Worm (Caenorhabditis elegans) whole organism, midembryonic: ENCODE measurements around the gene srx-58.

Experiments used
- T22C8.4 ChIP-seq: fragments of 200-800 bp; sonication (Bioruptor generic); IDR thresholded peaks from 2 replicates; pipeline ENCODE4 v1.3.6; 2022; ENCODE audit warnings: missing genetic modification characterization, missing compliant biosample characterization
- flt-1 ChIP-seq: fragments of 200-800 bp; sonication (Bioruptor generic); IDR thresholded peaks from 2 replicates; pipeline ENCODE4 v1.3.6; 2022; ENCODE audit warnings: missing genetic modification characterization, missing compliant biosample characterization
- klf-2 ChIP-seq: fragments of 200-800 bp; sonication (Bioruptor generic); conservative IDR thresholded peaks from 2 replicates; pipeline ENCODE4 v1.3.6; 2022; ENCODE audit warnings: missing genetic modification reagents, missing genetic modification characterization, missing compliant biosample characterization
- ref-1 ChIP-seq: fragments of 200-800 bp; sonication (Bioruptor generic); conservative IDR thresholded peaks from 2 replicates; pipeline ENCODE4 v1.3.6; 2022; ENCODE audit warnings: missing genetic modification reagents, missing genetic modification characterization, missing compliant biosample characterization
- tab-1 ChIP-seq: fragments of 200-800 bp; sonication (Bioruptor generic); IDR thresholded peaks from 2 replicates; pipeline ENCODE4 v1.3.6; 2022; ENCODE audit warnings: missing genetic modification characterization, missing compliant biosample characterization
- ztf-23 ChIP-seq: fragments of 200-800 bp; sonication (Bioruptor generic); IDR thresholded peaks from 2 replicates; pipeline ENCODE4 v1.3.6; 2022; ENCODE audit warnings: missing genetic modification reagents, missing genetic modification characterization, missing compliant biosample characterization
- ztf-29 ChIP-seq: fragments of 200-800 bp; sonication (Bioruptor generic); IDR thresholded peaks from 2 replicates; pipeline ENCODE4 v1.3.6; 2022; ENCODE audit warnings: missing genetic modification reagents, missing genetic modification characterization, missing compliant biosample characterization

ce11 chrV:15399691-15400377 is 47.4 kb downstream of the srx-58 start, which contains the start of the genes T06E6.15 and sri-7:
- no peak for TF ChIP-seq ref-1 (GFP tag; lab: Robert Waterston, UW)
- no peak for TF ChIP-seq flt-1
- no peak for TF ChIP-seq ztf-23 (GFP tag; lab: Robert Waterston, UW)
- TF ChIP-seq ztf-29: no peak
- no peak for TF ChIP-seq klf-2
- no peak for TF ChIP-seq tab-1 (GFP tag; lab: Robert Waterston, UW)
- no peak for TF ChIP-seq T22C8.4 (GFP tag; lab: Robert Waterston, UW)
